Worm (Caenorhabditis elegans) whole organism, L4 larva: ENCODE results near the gene mrpl-16.

ENCODE experiments used
- F37D6.2 ChIP-seq: sonication (generic microtip); optimal IDR thresholded peaks from 2 replicates; lab custom pipeline; 2016; ENCODE audit warnings: mild to moderate bottlenecking, missing genetic modification characterization, missing compliant biosample characterization
- F44E2.7 ChIP-seq: fragments of 200-800 bp; sonication (Bioruptor generic); IDR thresholded peaks from 2 replicates; pipeline ENCODE4 v2.1.2; 2022; ENCODE audit warnings: missing genetic modification characterization, missing compliant biosample characterization
- T26A8.4 ChIP-seq: fragments of 200-800 bp; sonication (Bioruptor generic); IDR thresholded peaks from 2 replicates; pipeline ENCODE4 v1.3.6; 2022; ENCODE audit warnings: missing genetic modification characterization, missing compliant biosample characterization
- aha-1 ChIP-seq: fragments of 150-350 bp; peaks from one replicate; lab custom pipeline; 2014; ENCODE audit warnings: missing biosample characterization, missing genetic modification characterization
- ceh-32 ChIP-seq: sonication (generic microtip); optimal IDR thresholded peaks from 2 replicates; lab custom pipeline; 2016; ENCODE audit warnings: mild to moderate bottlenecking, missing genetic modification characterization, missing compliant biosample characterization; ENCODE audit not compliant: poor library complexity
- ceh-82 ChIP-seq: sonication (generic microtip); optimal IDR thresholded peaks from 2 replicates; lab custom pipeline; 2017; ENCODE audit warnings: missing biosample characterization, missing genetic modification characterization
- ces-1 ChIP-seq: fragments of 150-350 bp; sonication (generic microtip); optimal IDR thresholded peaks from 4 replicates; lab custom pipeline; 2014; ENCODE audit warnings: missing biosample characterization, missing genetic modification reagents, missing genetic modification characterization
- ctbp-1 ChIP-seq: fragments of 200-800 bp; sonication (Bioruptor generic); IDR thresholded peaks from 2 replicates; pipeline ENCODE4 v1.3.6; 2022; ENCODE audit warnings: missing genetic modification reagents, missing genetic modification characterization, missing compliant biosample characterization
- daf-12 ChIP-seq: fragments of 150-350 bp; optimal IDR thresholded peaks from 2 replicates; lab custom pipeline; 2014; ENCODE audit warnings: missing biosample characterization, missing genetic modification reagents, missing genetic modification characterization
- dmd-9 ChIP-seq: fragments of 200-800 bp; sonication (Bioruptor generic); IDR thresholded peaks from 2 replicates; pipeline ENCODE4 v1.3.6; 2022; ENCODE audit warnings: missing genetic modification reagents, missing genetic modification characterization, missing compliant biosample characterization
- hlh-11 ChIP-seq: fragments of 200-800 bp; sonication (Bioruptor generic); optimal IDR thresholded peaks from 2 replicates; lab custom pipeline; 2018; ENCODE audit warnings: mild to moderate bottlenecking, missing genetic modification characterization, missing compliant biosample characterization
- hlh-30 ChIP-seq: sonication (generic microtip); optimal IDR thresholded peaks from 2 replicates; lab custom pipeline; 2017; ENCODE audit warnings: antibody characterized with exemption, mild to moderate bottlenecking, missing genetic modification characterization, missing compliant biosample characterization; ENCODE audit not compliant: insufficient read depth
- hmg-1.1 ChIP-seq: fragments of 200-800 bp; sonication (Bioruptor generic); IDR thresholded peaks from 2 replicates; pipeline ENCODE4 v1.3.6; 2022; ENCODE audit warnings: missing genetic modification reagents, missing genetic modification characterization, missing compliant biosample characterization
- lin-38 ChIP-seq: fragments of 200-800 bp; sonication (Bioruptor generic); IDR thresholded peaks from 2 replicates; pipeline ENCODE4 v1.3.6; 2022; ENCODE audit warnings: missing genetic modification reagents, missing genetic modification characterization, missing compliant biosample characterization
- lir-3 ChIP-seq: sonication (generic microtip); optimal IDR thresholded peaks from 2 replicates; lab custom pipeline; 2016; ENCODE audit warnings: mild to moderate bottlenecking, missing genetic modification characterization, missing compliant biosample characterization
- lsy-2 ChIP-seq, 2 experiments: fragments of 150-350 bp in 1 of 2; sonication (generic microtip) in 1 of 2; optimal IDR thresholded peaks; 2 replicates each; lab custom pipeline; 2014 to 2017; ENCODE audit warnings: missing biosample characterization in 2 of 2, missing genetic modification characterization in 2 of 2
- mdl-1 ChIP-seq, 2 experiments: fragments of 150-350 bp in 1 of 2; sonication (generic microtip) in 1 of 2; optimal IDR thresholded peaks; 2 replicates each; lab custom pipeline; 2014 to 2017; ENCODE audit warnings: missing biosample characterization in 2 of 2, missing genetic modification characterization in 2 of 2
- mep-1 ChIP-seq: fragments of 150-350 bp; sonication (generic microtip); optimal IDR thresholded peaks from 3 replicates; lab custom pipeline; 2014; ENCODE audit warnings: missing biosample characterization, missing genetic modification characterization
- mes-2 ChIP-seq: sonication (generic microtip); optimal IDR thresholded peaks from 2 replicates; lab custom pipeline; 2016; ENCODE audit warnings: missing genotype, mild to moderate bottlenecking, missing genetic modification characterization, missing compliant biosample characterization; ENCODE audit not compliant: poor library complexity, severe bottlenecking
- mxl-3 ChIP-seq: fragments of 200-800 bp; sonication (Bioruptor generic); optimal IDR thresholded peaks from 2 replicates; lab custom pipeline; 2018; ENCODE audit warnings: mild to moderate bottlenecking, missing genetic modification characterization, missing compliant biosample characterization
- nhr-11 ChIP-seq: fragments of 150-350 bp; optimal IDR thresholded peaks from 2 replicates; lab custom pipeline; 2014; ENCODE audit warnings: missing biosample characterization, missing genetic modification characterization
- nhr-25 ChIP-seq: sonication (generic microtip); optimal IDR thresholded peaks from 2 replicates; lab custom pipeline; 2017; ENCODE audit warnings: missing genetic modification characterization, mild to moderate bottlenecking, missing compliant biosample characterization, antibody characterized with exemption, moderate library complexity, borderline replicate concordance; ENCODE audit not compliant: insufficient read depth
- nhr-28 ChIP-seq: fragments of 150-350 bp; optimal IDR thresholded peaks from 2 replicates; lab custom pipeline; 2014; ENCODE audit warnings: missing biosample characterization, missing genetic modification characterization
- nhr-6 ChIP-seq: fragments of 150-350 bp; optimal IDR thresholded peaks from 2 replicates; lab custom pipeline; 2014; ENCODE audit warnings: missing biosample characterization, missing genetic modification characterization
- rbr-2 ChIP-seq: sonication (generic microtip); optimal IDR thresholded peaks from 2 replicates; lab custom pipeline; 2016; ENCODE audit warnings: missing genotype, missing genetic modification characterization, missing compliant biosample characterization
- saeg-2 ChIP-seq: fragments of 200-800 bp; sonication (Bioruptor generic); IDR thresholded peaks from 2 replicates; pipeline ENCODE4 v1.3.6; 2022; ENCODE audit warnings: missing genetic modification reagents, missing genetic modification characterization, missing compliant biosample characterization
- set-16 ChIP-seq: fragments of 200-800 bp; sonication (Bioruptor generic); IDR thresholded peaks from 2 replicates; pipeline ENCODE4 v1.3.6; 2022; ENCODE audit warnings: missing genetic modification reagents, missing genetic modification characterization, missing compliant biosample characterization
- snpc-1.2 ChIP-seq: fragments of 200-800 bp; sonication (Bioruptor generic); IDR thresholded peaks from 2 replicates; pipeline ENCODE4 v1.3.6; 2022; ENCODE audit warnings: missing genetic modification reagents, missing genetic modification characterization, missing compliant biosample characterization
- snpc-4 ChIP-seq: fragments of 150-350 bp; optimal IDR thresholded peaks from 2 replicates; lab custom pipeline; 2014; ENCODE audit warnings: missing biosample characterization, missing genetic modification characterization
- unc-39 ChIP-seq: sonication (generic microtip); optimal IDR thresholded peaks from 2 replicates; lab custom pipeline; 2017; ENCODE audit warnings: missing biosample characterization, missing genetic modification characterization
- unc-62 ChIP-seq, 3 experiments: fragments of 150-350 bp in 1 of 3; sonication (generic microtip); optimal IDR thresholded peaks in 2 of 3; peaks in 1 of 3; 1 replicate in 1 of 3; 2 replicates in 2 of 3; lab custom pipeline; 2014 to 2017; ENCODE audit warnings: missing biosample characterization in 3 of 3, missing genetic modification characterization in 3 of 3, missing genetic modification reagents in 3 of 3, missing genotype in 1 of 3
- vab-7 ChIP-seq: fragments of 200-800 bp; sonication (Bioruptor generic); IDR thresholded peaks from 2 replicates; pipeline ENCODE4 v1.3.6; 2022; ENCODE audit warnings: missing genetic modification reagents, missing genetic modification characterization, missing compliant biosample characterization
- ztf-7 ChIP-seq: fragments of 150-350 bp; optimal IDR thresholded peaks from 2 replicates; lab custom pipeline; 2014; ENCODE audit warnings: missing biosample characterization, missing genetic modification characterization

mrpl-16 gene

DNA sequence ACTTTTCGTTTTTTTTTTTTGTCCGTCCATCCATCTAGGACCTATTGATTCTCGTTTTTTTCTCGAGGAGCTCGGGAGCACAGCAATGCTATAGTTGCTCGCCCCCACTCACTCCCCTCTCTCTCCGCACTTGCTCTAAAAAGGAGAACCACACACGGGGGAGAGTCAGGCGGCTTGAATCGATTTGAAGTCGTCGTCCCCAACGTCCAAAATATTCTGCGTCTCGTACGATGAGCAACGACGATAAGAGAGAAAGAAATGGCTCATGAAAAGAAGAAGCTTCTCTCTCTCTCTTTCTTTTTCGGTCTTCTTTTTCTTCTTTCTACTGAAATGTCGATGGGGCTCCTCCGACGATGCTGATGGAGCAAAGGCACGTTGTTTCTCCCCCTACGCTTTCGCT, 47.8 kb upstream of the mrpl-16 start (continued):
- TF ChIP-seq lin-38 (GFP tag; lab: Robert Waterston, UW) = no peak

DNA sequence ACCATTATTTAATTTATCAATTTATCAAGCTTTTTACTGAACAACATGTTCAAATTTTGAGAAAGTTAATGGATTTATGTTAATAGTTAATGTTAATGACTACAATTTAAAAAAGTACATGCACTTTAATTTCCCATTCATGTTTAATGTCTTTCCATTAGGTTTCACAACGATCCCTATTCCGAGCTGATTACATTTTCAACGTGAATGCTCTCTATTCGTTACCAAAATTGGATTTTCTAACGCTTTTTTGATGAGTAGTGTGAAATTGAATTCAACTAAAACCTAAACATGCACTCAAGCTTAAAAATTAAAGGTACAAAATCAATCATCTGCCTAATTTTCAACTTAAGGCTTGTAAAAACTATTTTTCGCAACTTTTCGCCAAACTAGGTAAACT, 46.8 kb upstream of the mrpl-16 start:
- no peak for TF ChIP-seq unc-39 (tag; lab: Kevin White, UChicago)
- no peak for TF ChIP-seq ceh-32
- TF ChIP-seq snpc-4 (tag; lab: Kevin White, UChicago) = no peak
- peak; percentile 90 for TF ChIP-seq ces-1 (GFP tag; lab: Kevin White, UChicago)
- no peak for TF ChIP-seq ceh-82 (tag; lab: Kevin White, UChicago)
- TF ChIP-seq lir-3 (tag; lab: Kevin White, UChicago) = no peak
- TF ChIP-seq, all 104 proteins: peak for 1

DNA sequence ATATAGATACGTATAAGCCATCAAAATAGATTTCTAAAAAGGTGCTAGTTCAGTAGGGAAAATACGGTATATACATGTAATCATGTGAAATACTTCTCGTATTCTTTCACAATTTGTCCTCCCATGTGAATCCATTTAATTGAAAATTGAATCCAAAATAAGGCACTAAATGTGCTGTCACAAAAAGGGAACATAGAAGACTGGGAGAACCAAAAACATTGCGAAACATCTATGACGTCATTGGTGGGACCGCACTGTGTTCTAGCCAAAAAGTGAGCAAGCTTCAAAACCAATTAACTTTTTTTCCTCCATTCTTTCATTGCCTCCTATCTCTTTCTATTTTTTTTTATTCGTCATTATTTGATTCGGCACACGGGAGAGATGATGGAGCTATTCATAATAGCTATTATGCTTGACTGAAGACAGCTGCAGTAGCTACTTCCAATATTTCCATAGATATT, 45.8 kb upstream of the mrpl-16 start, which contains the start of gene cdka-1:
Gene cdka-1, plus strand, starts transcription at position 411 of the 461 bp plus-strand sequence.
- TF ChIP-seq hlh-30 (tag; lab: Kevin White, UChicago) = peak; percentile 9
- no peak for TF ChIP-seq mes-2 (tag; lab: Kevin White, UChicago)
- TF ChIP-seq F44E2.7 (GFP tag; lab: Robert Waterston, UW) = no peak
- peak; percentile 15 for TF ChIP-seq mep-1 (tag; lab: Kevin White, UChicago)
- peak; percentile 12 for TF ChIP-seq rbr-2 (tag; lab: Kevin White, UChicago)
- TF ChIP-seq daf-12 (tag; lab: Kevin White, UChicago) = no peak
- TF ChIP-seq ces-1 (GFP tag; lab: Kevin White, UChicago) = peak; percentile 81
- 0 out of 2 replicates have a peak, but pooled peaks have one; percentile 31 for TF ChIP-seq ctbp-1 (GFP tag; lab: Robert Waterston, UW)
- peak in 1 of 2 experiments; percentile 35 for TF ChIP-seq lsy-2 (tag; optimal IDR thresholded peaks at IDR 0.05; lab: Kevin White, UChicago)
- no peak for TF ChIP-seq nhr-6 (tag; lab: Kevin White, UChicago)
- no peak for TF ChIP-seq vab-7
- peak; percentile 13 for TF ChIP-seq F37D6.2 (tag; lab: Kevin White, UChicago)

DNA sequence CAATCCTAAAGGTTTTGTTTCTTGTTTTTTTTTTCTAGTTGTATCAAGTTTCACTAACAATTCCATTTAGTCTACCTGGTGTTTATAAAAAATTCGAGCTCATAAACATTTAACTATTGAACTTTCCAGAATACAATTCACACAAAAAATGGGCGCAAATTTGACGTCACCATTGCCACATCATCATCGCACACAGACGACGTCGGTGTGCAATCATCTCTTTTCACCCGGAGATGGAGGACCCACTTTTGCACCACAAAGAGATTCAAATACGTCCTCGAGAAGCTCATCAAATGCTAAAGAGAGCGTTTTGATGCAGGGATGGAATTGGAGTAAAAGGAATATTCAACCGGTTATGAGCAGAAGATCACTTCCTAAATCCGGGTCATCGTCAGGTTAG, 44.8 kb upstream of the mrpl-16 start:
- TF ChIP-seq dmd-9 (GFP tag; lab: Robert Waterston, UW) (no peak), ces-1 (GFP tag; lab: Kevin White, UChicago) (no peak), unc-62 (GFP tag; optimal IDR thresholded peaks at IDR 0.05 in 1 of 2; lab: Kevin White, UChicago) (peak in 1 of 2 experiments; percentile 65), unc-62 (tag; optimal IDR thresholded peaks at IDR 0.05; lab: Kevin White, UChicago) (no peak), aha-1 (tag; lab: Kevin White, UChicago) (peak; percentile 98)

DNA sequence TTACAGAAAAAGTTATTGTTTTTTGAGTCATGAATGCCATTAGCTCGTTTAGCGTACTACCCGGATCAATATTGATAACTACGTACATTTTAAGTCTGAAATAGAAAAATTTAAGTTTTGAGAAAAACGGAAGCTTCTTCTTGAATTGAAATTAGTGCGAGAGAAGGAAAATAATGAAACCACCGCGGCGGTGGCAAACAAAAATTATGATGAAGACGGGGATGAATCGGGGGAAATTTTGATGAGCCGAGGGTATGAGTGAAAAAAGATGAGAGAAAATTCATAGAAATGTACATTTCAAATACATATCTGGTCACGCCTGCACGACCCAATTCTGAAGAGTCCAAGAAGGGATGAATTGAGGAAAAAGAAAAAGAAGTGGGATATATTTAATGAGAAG, 38.9 kb upstream of the mrpl-16 start, which contains the start of gene T23F11.4:
Gene T23F11.4, minus strand, starts transcription at position 101 of the 400 bp plus-strand sequence.
- TF ChIP-seq rbr-2 (tag; lab: Kevin White, UChicago) (no peak), aha-1 (tag; lab: Kevin White, UChicago) (peak; percentile 16), ztf-7 (tag; lab: Kevin White, UChicago) (no peak)

DNA sequence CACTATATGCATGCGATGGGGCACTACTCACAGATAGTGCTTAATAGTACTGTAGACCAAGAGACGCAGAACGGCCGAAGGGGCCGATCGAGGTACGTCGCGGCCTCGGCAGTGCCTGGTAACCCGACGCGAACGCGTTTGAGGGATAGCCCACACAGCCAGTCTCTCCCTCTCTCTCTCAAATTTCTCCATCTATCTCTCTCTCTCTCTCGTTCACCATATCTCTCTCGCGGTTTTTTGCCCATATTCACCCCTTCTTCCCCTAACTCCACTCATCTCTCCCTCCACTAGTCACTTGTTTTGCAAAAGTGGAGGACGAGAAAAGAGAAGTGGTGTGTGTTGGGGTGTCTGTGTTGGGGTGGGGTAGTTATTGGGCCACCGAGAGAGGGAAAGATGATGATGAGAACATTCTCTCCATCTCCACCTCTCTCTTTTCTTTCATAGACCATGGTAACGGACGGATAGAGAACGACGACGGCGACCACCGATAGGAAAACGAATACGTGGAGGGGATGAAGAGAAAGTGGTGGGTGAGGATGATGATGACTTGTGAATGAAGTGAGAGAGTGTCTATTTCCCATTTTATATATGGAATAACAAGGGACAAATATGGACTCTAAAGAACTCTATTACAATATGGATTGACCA, 37.3 kb upstream of the mrpl-16 start:
- TF ChIP-seq mep-1 (tag; lab: Kevin White, UChicago) (peak; percentile 59), snpc-1.2 (GFP tag; lab: Robert Waterston, UW) (no peak), set-16 (GFP tag; lab: Robert Waterston, UW) (peak; percentile 63), mdl-1 (tag; optimal IDR thresholded peaks at IDR 0.05; lab: Kevin White, UChicago) (peak; percentile 26 to 78), mxl-3 (GFP tag; lab: Kevin White, UChicago) (peak; percentile 22), hmg-1.1 (GFP tag; lab: Robert Waterston, UW) (peak; percentile 62; the same call in 1 of the 2 replicates), unc-62 (GFP tag; optimal IDR thresholded peaks at IDR 0.05 in 1 of 2; lab: Kevin White, UChicago) (peak in 1 of 2 experiments; percentile 82), unc-62 (tag; optimal IDR thresholded peaks at IDR 0.05; lab: Kevin White, UChicago) (no peak), rbr-2 (tag; lab: Kevin White, UChicago) (peak; percentile 70), nhr-25 (tag; lab: Kevin White, UChicago) (peak; percentile 66), nhr-11 (tag; lab: Kevin White, UChicago) (peak; percentile 19), saeg-2 (no peak), hlh-11 (tag; lab: Kevin White, UChicago) (peak; percentile 59), T26A8.4 (GFP tag; lab: Robert Waterston, UW) (no peak), nhr-28 (tag; lab: Kevin White, UChicago) (peak; percentile 39), hlh-30 (tag; lab: Kevin White, UChicago) (peak; percentile 46)
